Worm (Caenorhabditis elegans) whole organism, early embryonic: ENCODE measurements around the gene pmk-3.

Experiments
- aly-1 ChIP-seq: sonication (generic microtip); optimal IDR thresholded peaks from 2 replicates; lab custom pipeline; 2016; ENCODE audit warnings: missing genetic modification characterization, missing compliant biosample characterization
- ama-1 ChIP-seq: fragments of 150-350 bp; optimal IDR thresholded peaks from 2 replicates; lab custom pipeline; 2014
- ceh-13 ChIP-seq: fragments of 200-800 bp; sonication (Bioruptor generic); optimal IDR thresholded peaks from 2 replicates; lab custom pipeline; 2018; ENCODE audit warnings: mild to moderate bottlenecking, missing genetic modification characterization, missing compliant biosample characterization
- flt-1 ChIP-seq: fragments of 200-800 bp; sonication (Bioruptor generic); IDR thresholded peaks from 2 replicates; pipeline ENCODE4 v1.3.6; 2022; ENCODE audit warnings: missing genetic modification characterization, missing compliant biosample characterization
- hmg-4 ChIP-seq: fragments of 200-800 bp; sonication (Bioruptor generic); optimal IDR thresholded peaks from 2 replicates; lab custom pipeline; 2018; ENCODE audit warnings: mild to moderate bottlenecking, missing genetic modification characterization, missing compliant biosample characterization
- pes-1 ChIP-seq: fragments of 200-800 bp; sonication (Bioruptor generic); IDR thresholded peaks from 2 replicates; pipeline ENCODE4 v1.3.6; 2022; ENCODE audit warnings: missing genetic modification reagents, missing genetic modification characterization, missing compliant biosample characterization
- tbx-11 ChIP-seq: fragments of 200-800 bp; sonication (Bioruptor generic); IDR thresholded peaks from 2 replicates; pipeline ENCODE4 v1.3.6; 2022; ENCODE audit warnings: missing genetic modification characterization, missing compliant biosample characterization
- tra-4 ChIP-seq: sonication (generic microtip); optimal IDR thresholded peaks from 2 replicates; lab custom pipeline; 2017; ENCODE audit warnings: missing genetic modification characterization, missing compliant biosample characterization

- TF ChIP-seq ama-1 (lab: Kevin White, UChicago) (no peak), flt-1 (GFP tag; lab: Robert Waterston, UW) (no peak), hmg-4 (no peak), tra-4 (tag; lab: Kevin White, UChicago) (no peak), pes-1 (GFP tag; lab: Robert Waterston, UW) (no peak), tbx-11 (GFP tag; lab: Robert Waterston, UW) (no peak), ceh-13 (no peak), aly-1 (no peak)
These were observed 31.2 kb downstream of the pmk-3 start for ce11 chrIV:8170264-8170663.
